Fruit fly (Drosophila melanogaster) whole organism, wandering third instar larva: Measurements from ENCODE around the gene CG12746.

Experiments
- Hr83 ChIP-seq: fragments of 200-300 bp; sonication (Bioruptor generic); optimal IDR thresholded peaks from 2 replicates; lab custom pipeline; 2016; ENCODE audit warnings: missing biosample characterization, mild to moderate bottlenecking, missing genetic modification characterization, moderate library complexity; ENCODE audit not compliant: poor library complexity, severe bottlenecking
- N ChIP-seq: fragments of >200 bp; optimal IDR thresholded peaks from 2 replicates; lab custom pipeline; 2018; ENCODE audit warnings: missing biosample characterization, missing external identifiers, missing genetic modification characterization
- foxo ChIP-seq, 2 experiments: fragments of 200-800 bp; sonication (Bioruptor generic); optimal IDR thresholded peaks; 2 replicates in 1 of 2; 3 replicates in 1 of 2; lab custom pipeline; 2016 to 2017; ENCODE audit warnings: missing biosample characterization in 2 of 2, missing genetic modification characterization in 2 of 2
- jim ChIP-seq: fragments of 175-275, 200-325 bp; sonication (Bioruptor generic); optimal IDR thresholded peaks from 2 replicates; lab custom pipeline; 2016; ENCODE audit warnings: missing biosample characterization, mild to moderate bottlenecking, missing genetic modification characterization
- psq ChIP-seq: fragments of 200-800 bp; sonication (Bioruptor generic); optimal IDR thresholded peaks from 3 replicates; lab custom pipeline; 2017; ENCODE audit warnings: missing biosample characterization, mild to moderate bottlenecking, missing genetic modification characterization, moderate library complexity
- usp ChIP-seq: fragments of >200 bp; optimal IDR thresholded peaks from 2 replicates; lab custom pipeline; 2017; ENCODE audit warnings: missing biosample characterization, missing genetic modification characterization

DNA sequence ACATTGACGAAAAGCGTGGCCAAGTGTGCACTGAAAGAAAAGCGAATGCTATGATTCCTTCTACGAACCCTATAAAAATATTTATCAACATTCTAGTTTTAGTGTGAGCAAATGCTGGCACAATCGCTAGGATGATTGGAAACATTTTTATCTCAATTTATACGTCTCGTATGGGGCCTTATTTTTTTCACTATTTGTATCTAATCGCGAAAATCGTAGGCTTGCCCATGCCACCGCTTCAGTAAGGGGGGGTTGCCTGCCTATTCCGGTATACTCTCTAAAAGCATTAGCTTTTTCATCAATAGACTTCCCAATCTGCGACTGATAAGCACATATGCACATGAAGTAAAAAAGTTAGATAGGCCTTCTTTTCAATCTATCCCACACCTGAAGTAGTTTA is 958 bp downstream of the CG12746 start:
- TF ChIP-seq jim (GFP tag; lab: Kevin White, UChicago) (no peak), Hr83 (GFP tag; lab: Kevin White, UChicago) (no peak), usp (no peak), psq (GFP tag; lab: Kevin White, UChicago) (peak; percentile 64), foxo (GFP tag; optimal IDR thresholded peaks at IDR 0.05; lab: Kevin White, UChicago) (peak; percentile 68 to 84), N (no peak)
